Worm (Caenorhabditis elegans): ENCODE results near the gene F52D10.4.

The F52D10.4 gene

DNA sequence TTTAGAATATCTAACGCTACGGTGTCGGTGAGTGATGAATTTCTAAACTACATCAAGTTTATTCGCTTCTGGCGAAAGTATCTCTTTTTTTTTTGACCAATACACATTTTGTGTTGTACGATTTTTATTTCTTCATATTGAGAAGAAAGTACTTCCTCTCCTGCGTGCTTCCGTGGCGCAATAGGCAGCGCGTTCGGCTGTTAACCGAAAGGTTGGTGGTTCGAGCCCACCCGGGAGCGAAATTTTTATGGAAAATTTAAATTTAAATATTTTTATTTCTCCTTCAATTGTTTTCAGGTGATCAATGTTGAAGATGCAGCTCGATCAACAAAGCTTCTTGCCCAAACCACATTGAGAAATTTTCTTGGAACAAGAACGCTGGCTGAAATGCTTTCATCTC, 28.2 kb downstream of the F52D10.4 start (continued):
- 0 out of 2 replicates have a peak, but pooled peaks have one; percentile 37 for TF ChIP-seq ceh-44 (GFP tag; IDR thresholded peaks at IDR 0.05)
- peak; percentile 78 for TF ChIP-seq lin-38 (GFP tag; IDR thresholded peaks at IDR 0.05)
- no peak for TF ChIP-seq lin-13 (GFP tag; optimal IDR thresholded peaks at IDR 0.05)
- 0 out of 4 replicates have a peak, but pooled peaks have one; percentile 14 to 76 for TF ChIP-seq madf-5 (GFP tag; IDR thresholded peaks at IDR 0.05)
- TF ChIP-seq nhr-42 (GFP tag; IDR thresholded peaks at IDR 0.05), result 0 out of 2 replicates have a peak, but pooled peaks have one; percentile 39
- peak; percentile 77; the same call in 1 of the 2 replicates for TF ChIP-seq pha-4 (GFP tag; IDR thresholded peaks at IDR 0.05)
- TF ChIP-seq pha-4 (tag; optimal IDR thresholded peaks at IDR 0.05), result no peak
- TF ChIP-seq nhr-111 (GFP tag; optimal IDR thresholded peaks at IDR 0.05), result no peak
- TF ChIP-seq egl-27 (tag; optimal IDR thresholded peaks at IDR 0.05), result no peak
- no peak for TF ChIP-seq saeg-2 (GFP tag; IDR thresholded peaks at IDR 0.05)
- no peak for TF ChIP-seq nhr-11 (tag; optimal IDR thresholded peaks at IDR 0.05)
- TF ChIP-seq spr-3 (GFP tag; optimal IDR thresholded peaks at IDR 0.05), result peak; percentile 51
- peak; percentile 26 for TF ChIP-seq nhr-25 (tag; optimal IDR thresholded peaks at IDR 0.05; ENCODE audit: borderline replicate concordance, insufficient read depth)
- TF ChIP-seq ctbp-1 (GFP tag; IDR thresholded peaks at IDR 0.05), result peak; percentile 54; the same call in 1 of the 2 replicates
- TF ChIP-seq mep-1 (tag; optimal IDR thresholded peaks at IDR 0.05), result peak; percentile 68
- no peak for TF ChIP-seq ztf-11 (tag; optimal IDR thresholded peaks at IDR 0.05)
- peak; percentile 41 for TF ChIP-seq hlh-30 (tag; optimal IDR thresholded peaks at IDR 0.05; ENCODE audit: insufficient read depth)
- no peak for TF ChIP-seq dmd-9 (GFP tag; IDR thresholded peaks at IDR 0.05)
- TF ChIP-seq fkh-10 (GFP tag; optimal IDR thresholded peaks at IDR 0.05), result no peak
- peak; percentile 33 for TF ChIP-seq rbr-2 (tag; optimal IDR thresholded peaks at IDR 0.05)
- peak; percentile 44; the same call in 1 of the 2 replicates for TF ChIP-seq daf-19 (GFP tag; conservative IDR thresholded peaks at IDR 0.05)
- TF ChIP-seq F10B5.3 (tag; optimal IDR thresholded peaks at IDR 0.05), result no peak
- no peak for TF ChIP-seq F49E8.2 (tag; optimal IDR thresholded peaks at IDR 0.05; ENCODE audit: borderline replicate concordance)
- no peak for TF ChIP-seq ceh-28 (tag; optimal IDR thresholded peaks at IDR 0.05)
- no peak for TF ChIP-seq daf-12 (tag; optimal IDR thresholded peaks at IDR 0.05)
- TF ChIP-seq snpc-4 (tag; optimal IDR thresholded peaks at IDR 0.05), result no peak
- TF ChIP-seq egl-43 (GFP tag; IDR thresholded peaks at IDR 0.05), result peak; percentile 88
- peak; percentile 72 for TF ChIP-seq mes-2 (tag; optimal IDR thresholded peaks at IDR 0.05; ENCODE audit: poor library complexity, severe bottlenecking)
- no peak for TF ChIP-seq zag-1 (tag; optimal IDR thresholded peaks at IDR 0.05)
- no peak for TF ChIP-seq R02D3.7 (tag; optimal IDR thresholded peaks at IDR 0.05)
- no peak for TF ChIP-seq F37D6.2 (tag; optimal IDR thresholded peaks at IDR 0.05)
- TF ChIP-seq zfp-3 (GFP tag; conservative IDR thresholded peaks at IDR 0.05), result no peak
- TF ChIP-seq dmd-6 (GFP tag; IDR thresholded peaks at IDR 0.05), result 0 out of 2 replicates have a peak, but pooled peaks have one; percentile 38
- peak; percentile 61; the same call in 1 of the 2 replicates for TF ChIP-seq F26F4.8 (GFP tag; conservative IDR thresholded peaks at IDR 0.05)
- no peak for TF ChIP-seq tag-97 (GFP tag; IDR thresholded peaks at IDR 0.05)
- no peak for TF ChIP-seq unc-130 (GFP tag; optimal IDR thresholded peaks at IDR 0.05)
- peak; percentile 41 for TF ChIP-seq hlh-11 (tag; optimal IDR thresholded peaks at IDR 0.05)
- no peak for TF ChIP-seq mxl-2 (GFP tag; conservative IDR thresholded peaks at IDR 0.05)
- TF ChIP-seq nhr-10 (tag; optimal IDR thresholded peaks at IDR 0.05), result no peak
- TF ChIP-seq zip-2 (tag; optimal IDR thresholded peaks at IDR 0.05), result no peak
- no peak for TF ChIP-seq unc-62 (GFP tag; optimal IDR thresholded peaks at IDR 0.05 in 1 of 2)
- no peak for TF ChIP-seq unc-62 (tag; optimal IDR thresholded peaks at IDR 0.05)
- no peak for TF ChIP-seq nhr-6 (tag; optimal IDR thresholded peaks at IDR 0.05)
- TF ChIP-seq ces-1 (GFP tag; optimal IDR thresholded peaks at IDR 0.05), result no peak
- TF ChIP-seq skn-1 (tag; optimal IDR thresholded peaks at IDR 0.05), result no peak
- TF ChIP-seq lin-1 (GFP tag; IDR thresholded peaks at IDR 0.05), result 0 out of 2 replicates have a peak, but pooled peaks have one; percentile 45
- 0 out of 2 replicates have a peak, but pooled peaks have one; percentile 54 for TF ChIP-seq daf-8 (GFP tag; IDR thresholded peaks at IDR 0.05)
- TF ChIP-seq lsy-2 (tag; optimal IDR thresholded peaks at IDR 0.05), result no peak
- peak; percentile 57; the same call in 1 of the 2 replicates for TF ChIP-seq tra-1 (GFP tag; IDR thresholded peaks at IDR 0.05)
- no peak for TF ChIP-seq ceh-82 (tag; optimal IDR thresholded peaks at IDR 0.05)
- peak; percentile 44 for TF ChIP-seq nhr-28 (tag; optimal IDR thresholded peaks at IDR 0.05)
